Worm (Caenorhabditis elegans): ENCODE data around the gene svh-2.

DNA sequence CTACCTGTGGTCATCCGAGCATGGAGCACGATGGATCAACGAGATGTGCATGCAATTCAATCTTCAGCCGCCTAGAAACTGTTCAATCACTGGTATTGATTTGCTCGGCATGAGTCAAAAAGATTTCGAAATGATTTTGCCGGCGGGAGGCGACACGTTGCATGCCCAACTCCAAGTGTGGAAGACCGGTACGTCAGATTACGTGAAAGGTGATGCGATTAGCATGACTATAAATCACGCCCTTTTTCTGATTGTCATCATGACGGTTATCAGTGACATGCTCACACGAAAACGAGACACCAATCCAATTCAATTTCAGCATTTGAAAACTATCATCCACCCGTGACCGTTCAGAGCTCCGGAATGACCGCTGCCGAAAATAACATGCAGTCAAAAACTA is 32.4 kb upstream of the svh-2 start:
- peak; percentile 61 for TF ChIP-seq dmd-6 (GFP tag; IDR thresholded peaks at IDR 0.05)
- no peak for TF ChIP-seq tra-1 (GFP tag; IDR thresholded peaks at IDR 0.05)
- TF ChIP-seq nhr-10 (tag; optimal IDR thresholded peaks at IDR 0.05), result no peak
- no peak for TF ChIP-seq unc-39 (tag; optimal IDR thresholded peaks at IDR 0.05)
- no peak for TF ChIP-seq ces-1 (GFP tag; optimal IDR thresholded peaks at IDR 0.05)
- no peak for TF ChIP-seq daf-19 (GFP tag; conservative IDR thresholded peaks at IDR 0.05)
- TF ChIP-seq skn-1 (tag; optimal IDR thresholded peaks at IDR 0.05), result no peak
- TF ChIP-seq unc-62 (GFP tag; optimal IDR thresholded peaks at IDR 0.05 in 1 of 2), result peak in 1 of 2 experiments; percentile 63
- TF ChIP-seq unc-62 (tag; optimal IDR thresholded peaks at IDR 0.05), result no peak
- TF ChIP-seq pqm-1 (tag; optimal IDR thresholded peaks at IDR 0.05), result peak; percentile 13
